Worm (Caenorhabditis elegans): ENCODE data around the gene msra-1.

The msra-1 gene

ce11 chrII:7338995-7339394, 24.8 kb downstream of the msra-1 start, which contains the start of gene nhr-21 (continued):
- TF ChIP-seq lin-13 (GFP tag; optimal IDR thresholded peaks at IDR 0.05) (no peak), nhr-77 (tag; optimal IDR thresholded peaks at IDR 0.05) (no peak), nhr-129 (tag; optimal IDR thresholded peaks at IDR 0.05) (peak; percentile 67)

DNA sequence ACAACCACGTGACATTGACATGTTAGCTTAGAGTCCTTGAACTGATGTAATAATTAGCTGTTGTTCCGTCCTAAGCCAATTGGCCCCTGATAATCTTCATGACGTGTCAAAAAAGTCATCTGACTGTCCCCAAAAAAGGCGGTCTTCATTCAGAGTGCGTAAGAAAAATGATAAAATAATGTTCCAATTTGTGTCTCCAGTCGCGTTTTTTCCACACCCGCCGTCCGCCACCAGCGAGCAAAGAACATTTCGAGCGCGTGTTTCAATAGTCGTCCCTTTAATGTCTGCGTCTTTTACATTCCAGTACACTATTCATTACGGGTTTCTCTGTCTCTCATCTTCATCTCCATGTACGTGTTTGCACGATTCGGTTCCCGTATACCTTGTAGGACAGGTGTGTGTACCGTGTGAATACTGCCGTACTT, 26.4 kb downstream of the msra-1 start:
- TF ChIP-seq dmd-4 (tag; optimal IDR thresholded peaks at IDR 0.05) (no peak), nhr-25 (tag; optimal IDR thresholded peaks at IDR 0.05) (peak; percentile 95), Y55F3AM.14 (GFP tag; optimal IDR thresholded peaks at IDR 0.05) (peak; percentile 50), alr-1 (tag; optimal IDR thresholded peaks at IDR 0.05) (no peak), nhr-12 (tag; optimal IDR thresholded peaks at IDR 0.05) (peak; percentile 15), ama-1 (optimal IDR thresholded peaks at IDR 0.05) (no peak), nhr-77 (tag; optimal IDR thresholded peaks at IDR 0.05) (no peak), ztf-1 (GFP tag; conservative IDR thresholded peaks at IDR 0.05) (no peak), C34F6.9 (tag; optimal IDR thresholded peaks at IDR 0.05) (peak; percentile 70), nhr-10 (tag; optimal IDR thresholded peaks at IDR 0.05) (no peak), gmeb-1 (tag; optimal IDR thresholded peaks at IDR 0.05) (peak; percentile 59), F13H6.1 (tag; optimal IDR thresholded peaks at IDR 0.05) (peak; percentile 84), ztf-11 (tag; optimal IDR thresholded peaks at IDR 0.05) (no peak), aly-2 (tag; optimal IDR thresholded peaks at IDR 0.05) (no peak), sma-9 (GFP tag; optimal IDR thresholded peaks at IDR 0.05) (peak; percentile 97), sma-9 (tag; optimal IDR thresholded peaks at IDR 0.05) (no peak), unc-62 (GFP tag; optimal IDR thresholded peaks at IDR 0.05) (peak; percentile 7), ceh-82 (tag; optimal IDR thresholded peaks at IDR 0.05) (no peak), peb-1 (tag; optimal IDR thresholded peaks at IDR 0.05) (no peak), nhr-237 (tag; optimal IDR thresholded peaks at IDR 0.05) (no peak), nhr-129 (tag; optimal IDR thresholded peaks at IDR 0.05) (peak; percentile 79), mbf-1 (tag; optimal IDR thresholded peaks at IDR 0.05) (no peak), ZK546.5 (tag; optimal IDR thresholded peaks at IDR 0.05) (no peak), elt-1 (tag; optimal IDR thresholded peaks at IDR 0.05) (no peak), nhr-21 (tag; optimal IDR thresholded peaks at IDR 0.05) (no peak), lsy-2 (tag; optimal IDR thresholded peaks at IDR 0.05) (peak in 1 of 2 experiments; percentile 72), zag-1 (tag; optimal IDR thresholded peaks at IDR 0.05) (no peak), lin-11 (tag; optimal IDR thresholded peaks at IDR 0.05) (peak; percentile 54), unc-39 (tag; optimal IDR thresholded peaks at IDR 0.05) (no peak), mab-5 (tag; optimal IDR thresholded peaks at IDR 0.05) (no peak), elt-3 (tag; optimal IDR thresholded peaks at IDR 0.05) (no peak), egl-27 (tag; optimal IDR thresholded peaks at IDR 0.05) (peak; percentile 75), sma-3 (GFP tag; optimal IDR thresholded peaks at IDR 0.05) (peak; percentile 92), ztf-4 (tag; optimal IDR thresholded peaks at IDR 0.05) (peak; percentile 72), ceh-16 (tag; optimal IDR thresholded peaks at IDR 0.05) (no peak), nhr-23 (tag; optimal IDR thresholded peaks at IDR 0.05) (no peak), mdl-1 (tag; optimal IDR thresholded peaks at IDR 0.05) (peak; percentile 73 to 87), nhr-6 (tag; optimal IDR thresholded peaks at IDR 0.05) (peak; percentile 40), unc-55 (GFP tag; optimal IDR thresholded peaks at IDR 0.05) (peak; percentile 73), sem-4 (tag; optimal IDR thresholded peaks at IDR 0.05) (peak; percentile 77), crh-2 (tag; optimal IDR thresholded peaks at IDR 0.05) (peak; percentile 94), lin-39 (tag; optimal IDR thresholded peaks at IDR 0.05) (no peak), snpc-4 (tag; optimal IDR thresholded peaks at IDR 0.05) (peak; percentile 34), blmp-1 (tag; optimal IDR thresholded peaks at IDR 0.05; ENCODE audit: insufficient read depth) (peak; percentile 90), lin-13 (GFP tag; optimal IDR thresholded peaks at IDR 0.05) (peak; percentile 55), nhr-11 (tag; optimal IDR thresholded peaks at IDR 0.05) (no peak), skn-1 (tag; optimal IDR thresholded peaks at IDR 0.05) (no peak), R02D3.7 (tag; optimal IDR thresholded peaks at IDR 0.05) (no peak), fos-1 (tag; optimal IDR thresholded peaks at IDR 0.05) (peak; percentile 75)

Data from whole organism, L2 larva.